Worm (Caenorhabditis elegans) whole organism, early embryonic: ENCODE measurements around the gene clec-136.

Source experiments
- F13C5.2 ChIP-seq: sonication (generic microtip); optimal IDR thresholded peaks from 2 replicates; lab custom pipeline; 2017; ENCODE audit warnings: mild to moderate bottlenecking, missing genetic modification characterization, inconsistent platforms, missing compliant biosample characterization
- aly-1 ChIP-seq: sonication (generic microtip); optimal IDR thresholded peaks from 2 replicates; lab custom pipeline; 2016; ENCODE audit warnings: missing genetic modification characterization, missing compliant biosample characterization
- ama-1 ChIP-seq: fragments of 150-350 bp; optimal IDR thresholded peaks from 2 replicates; lab custom pipeline; 2014
- ceh-13 ChIP-seq: fragments of 200-800 bp; sonication (Bioruptor generic); optimal IDR thresholded peaks from 2 replicates; lab custom pipeline; 2018; ENCODE audit warnings: mild to moderate bottlenecking, missing genetic modification characterization, missing compliant biosample characterization
- ets-7 ChIP-seq: sonication (generic microtip); optimal IDR thresholded peaks from 2 replicates; lab custom pipeline; 2016; ENCODE audit warnings: missing genotype, missing genetic modification characterization, missing compliant biosample characterization
- flt-1 ChIP-seq: fragments of 200-800 bp; sonication (Bioruptor generic); IDR thresholded peaks from 2 replicates; pipeline ENCODE4 v1.3.6; 2022; ENCODE audit warnings: missing genetic modification characterization, missing compliant biosample characterization
- hmbx-1 ChIP-seq: sonication (generic microtip); optimal IDR thresholded peaks from 2 replicates; lab custom pipeline; 2016; ENCODE audit warnings: mild to moderate bottlenecking, missing genetic modification characterization, missing compliant biosample characterization
- hnd-1 ChIP-seq: sonication (generic microtip); optimal IDR thresholded peaks from 2 replicates; lab custom pipeline; 2016; ENCODE audit warnings: missing genetic modification characterization, missing compliant biosample characterization
- sea-1 ChIP-seq: fragments of 200-800 bp; sonication (Bioruptor generic); conservative IDR thresholded peaks from 2 replicates; pipeline ENCODE4 v1.3.6; 2022; ENCODE audit warnings: missing genetic modification characterization, missing compliant biosample characterization
- tbx-37 ChIP-seq: fragments of 200-800 bp; sonication (Bioruptor generic); conservative IDR thresholded peaks from 2 replicates; pipeline ENCODE4 v1.3.6; 2022; ENCODE audit warnings: missing genetic modification reagents, missing genetic modification characterization, missing compliant biosample characterization

- TF ChIP-seq ama-1 (no peak), ets-7 (no peak), flt-1 (no peak), ceh-13 (GFP tag; lab: Kevin White, UChicago) (no peak), F13C5.2 (tag; lab: Kevin White, UChicago) (no peak), aly-1 (no peak), tbx-37 (GFP tag; lab: Robert Waterston, UW) (no peak), sea-1 (GFP tag; lab: Robert Waterston, UW) (no peak), hnd-1 (no peak), hmbx-1 (tag; lab: Kevin White, UChicago) (no peak)
These were observed 17.5 kb downstream of the clec-136 start for ce11 chrII:4598815-4599214.
